Worm (Caenorhabditis elegans): ENCODE results near the gene myo-3.

DNA sequence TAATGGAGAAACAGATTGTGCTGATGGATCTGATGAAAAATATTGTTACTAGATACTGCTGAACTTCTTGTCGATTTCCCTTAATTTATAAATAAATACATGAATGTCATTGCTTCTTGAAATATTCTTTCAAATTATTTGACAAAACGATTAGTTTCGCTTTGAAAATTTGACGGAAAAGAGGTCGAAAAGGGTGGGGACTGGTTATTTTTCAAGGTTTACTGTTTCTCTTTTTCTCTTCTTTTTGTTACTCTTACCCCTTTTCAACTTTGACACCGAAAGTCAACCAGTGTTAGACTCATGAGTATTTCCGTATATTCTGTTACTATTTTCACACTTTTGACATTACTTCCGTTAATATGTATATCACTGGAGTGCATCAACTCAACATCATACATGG is 21.2 kb upstream of the myo-3 start, which contains the start of gene T04H1.12:
- TF ChIP-seq ama-1 (optimal IDR thresholded peaks at IDR 0.05): no peak
- no peak for TF ChIP-seq unc-39 (tag; optimal IDR thresholded peaks at IDR 0.05)
- no peak for TF ChIP-seq nhr-77 (tag; optimal IDR thresholded peaks at IDR 0.05)
- TF ChIP-seq aha-1 (tag): no peak
- TF ChIP-seq nhr-42 (GFP tag; IDR thresholded peaks at IDR 0.05): no peak
- no peak for TF ChIP-seq egl-27 (tag; optimal IDR thresholded peaks at IDR 0.05)
- TF ChIP-seq aly-2 (tag; optimal IDR thresholded peaks at IDR 0.05): no peak
- TF ChIP-seq pqm-1 (tag; optimal IDR thresholded peaks at IDR 0.05): no peak
- no peak for TF ChIP-seq nhr-237 (tag; optimal IDR thresholded peaks at IDR 0.05)
- TF ChIP-seq zag-1 (tag; optimal IDR thresholded peaks at IDR 0.05): no peak
- TF ChIP-seq snpc-4 (tag; optimal IDR thresholded peaks at IDR 0.05): no peak
